Fruit fly (Drosophila melanogaster): ENCODE data around the gene Asciz.

Gene Asciz

DNA sequence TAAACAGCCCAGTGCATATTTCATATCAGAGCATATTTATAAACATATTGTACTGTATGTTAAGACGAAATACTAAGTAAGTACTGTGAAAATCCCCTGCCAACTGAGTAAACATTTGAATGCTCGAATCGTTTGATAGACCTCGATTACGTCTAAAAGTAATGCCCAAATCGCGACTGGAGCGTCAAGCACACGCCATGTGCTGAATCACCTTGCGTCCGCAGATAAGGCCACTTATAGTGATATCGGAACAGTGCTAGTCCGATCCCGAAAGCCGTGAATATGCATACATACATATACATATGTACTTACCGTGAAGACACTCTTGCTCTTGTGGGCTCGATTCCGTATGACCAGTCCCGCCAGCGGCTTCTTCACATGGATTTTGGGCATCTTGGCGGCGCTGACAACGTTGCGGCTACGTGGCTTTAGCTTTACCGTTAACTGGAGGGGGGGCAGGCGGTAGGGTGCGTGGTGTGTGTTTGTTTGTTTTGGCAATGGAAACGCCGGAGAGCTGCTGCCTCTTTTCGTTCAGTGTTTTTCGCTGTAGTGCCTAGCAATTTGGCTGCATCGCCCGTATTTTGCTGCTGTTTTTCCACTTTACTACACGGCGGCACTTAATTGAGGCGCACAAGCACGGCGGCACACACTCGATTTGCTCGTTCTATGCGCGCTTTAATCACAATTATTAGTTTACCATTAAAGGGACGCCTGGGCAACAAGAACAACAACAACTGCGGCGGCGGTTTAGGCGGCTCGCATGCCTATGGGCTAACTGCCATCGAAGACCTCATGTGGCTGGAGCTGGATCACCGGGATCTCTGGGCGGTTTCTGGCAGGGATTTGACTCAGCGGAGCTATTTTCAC is 23.3 kb downstream of the Asciz start (continued):
- TF ChIP-seq Dll (GFP tag; IDR thresholded peaks at IDR 0.05; ENCODE audit: partially characterized antibody) = no peak
- TF ChIP-seq CG4360 (GFP tag; IDR thresholded peaks at IDR 0.05) = peak; percentile 72
- no peak for TF ChIP-seq CG2129 (GFP tag; IDR thresholded peaks at IDR 0.05; ENCODE audit: partially characterized antibody)
- 0 out of 2 replicates have a peak, but pooled peaks have one; percentile 12 for TF ChIP-seq CG14441 (GFP tag; IDR thresholded peaks at IDR 0.05)
- no peak for TF ChIP-seq bbx (GFP tag; IDR thresholded peaks at IDR 0.05; ENCODE audit: partially characterized antibody)
- no peak for TF ChIP-seq CG11696 (GFP tag; IDR thresholded peaks at IDR 0.05)
- no peak for TF ChIP-seq fd96Cb (tag; optimal IDR thresholded peaks at IDR 0.05)

DNA sequence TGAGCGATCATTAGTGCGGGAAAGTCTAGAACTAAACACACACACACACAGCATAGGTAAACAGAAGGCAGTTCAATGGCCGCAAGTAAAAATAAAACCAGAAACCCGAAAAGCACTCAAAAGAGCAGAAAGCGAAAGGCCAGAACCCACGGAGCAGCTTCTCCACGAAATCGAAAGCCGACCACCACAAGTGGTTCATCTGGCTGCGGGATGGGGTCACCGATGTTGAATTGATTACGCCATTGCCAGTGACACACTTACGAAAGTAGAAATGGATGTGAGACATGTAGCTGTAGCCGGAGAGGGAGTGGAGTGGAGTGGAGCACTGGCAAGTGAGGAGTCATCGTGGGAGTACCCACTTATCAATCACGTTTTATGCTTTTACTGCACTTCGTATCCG is 24.6 kb downstream of the Asciz start:
- TF ChIP-seq Max (GFP tag; optimal IDR thresholded peaks at IDR 0.05) = no peak
- TF ChIP-seq CG12236 (GFP tag; optimal IDR thresholded peaks at IDR 0.05) = no peak
- TF ChIP-seq CG33213 (GFP tag; optimal IDR thresholded peaks at IDR 0.05) = no peak
- TF ChIP-seq CG17186 (GFP tag; optimal IDR thresholded peaks at IDR 0.05) = no peak
- TF ChIP-seq zfh1 (GFP tag; IDR thresholded peaks at IDR 0.05) = peak; percentile 9; the same call in 1 of the 3 replicates
- no peak for TF ChIP-seq Ravus (GFP tag; IDR thresholded peaks at IDR 0.05)
- no peak for TF ChIP-seq Dek (tag; optimal IDR thresholded peaks at IDR 0.05)
- no peak for TF ChIP-seq CG4360 (GFP tag; IDR thresholded peaks at IDR 0.05)
- TF ChIP-seq sr (GFP tag; IDR thresholded peaks at IDR 0.05) = no peak
- TF ChIP-seq CG13424 (tag; optimal IDR thresholded peaks at IDR 0.05) = no peak
- TF ChIP-seq CG3847 (GFP tag; IDR thresholded peaks at IDR 0.05) = 0 out of 2 replicates have a peak, but pooled peaks have one; percentile 10
- peak; percentile 93 for TF ChIP-seq HLHmδ (GFP tag; optimal IDR thresholded peaks at IDR 0.05)
- TF ChIP-seq maf-S (GFP tag; optimal IDR thresholded peaks at IDR 0.05) = no peak
- no peak for TF ChIP-seq Ada2b (GFP tag; IDR thresholded peaks at IDR 0.05)
- no peak for TF ChIP-seq Hmr (GFP tag; optimal IDR thresholded peaks at IDR 0.05)
- TF ChIP-seq Dref (GFP tag; IDR thresholded peaks at IDR 0.05) = no peak
- no peak for TF ChIP-seq sens-2 (GFP tag; IDR thresholded peaks at IDR 0.05)
- no peak for TF ChIP-seq lbe (GFP tag; optimal IDR thresholded peaks at IDR 0.05)
- no peak for TF ChIP-seq corto (GFP tag; optimal IDR thresholded peaks at IDR 0.05)
- TF ChIP-seq HLH4C (GFP tag; IDR thresholded peaks at IDR 0.05; ENCODE audit: partially characterized antibody) = no peak
- no peak for TF ChIP-seq PHDP (tag; optimal IDR thresholded peaks at IDR 0.05)
- TF ChIP-seq CG2202 (tag; optimal IDR thresholded peaks at IDR 0.05) = peak; percentile 43
- no peak for TF ChIP-seq CG5953 (GFP tag; IDR thresholded peaks at IDR 0.05)
- no peak for TF ChIP-seq ttk (GFP tag; IDR thresholded peaks at IDR 0.05)
- no peak for TF ChIP-seq CG30020 (tag; optimal IDR thresholded peaks at IDR 0.05)
- TF ChIP-seq CG3163 (GFP tag; optimal IDR thresholded peaks at IDR 0.05) = no peak
- no peak for TF ChIP-seq repo (GFP tag; optimal IDR thresholded peaks at IDR 0.05)
- TF ChIP-seq scrt (GFP tag; optimal IDR thresholded peaks at IDR 0.05) = no peak
- TF ChIP-seq CG33557 (GFP tag; optimal IDR thresholded peaks at IDR 0.05) = peak; percentile 91
- TF ChIP-seq CG12391 (tag; optimal IDR thresholded peaks at IDR 0.05) = no peak
- TF ChIP-seq Dip2 (GFP tag; IDR thresholded peaks at IDR 0.05) = no peak
- TF ChIP-seq CG14860 (GFP tag; IDR thresholded peaks at IDR 0.05; ENCODE audit: partially characterized antibody) = no peak
- no peak for TF ChIP-seq emc (GFP tag; optimal IDR thresholded peaks at IDR 0.05)
- TF ChIP-seq Trl (optimal IDR thresholded peaks at IDR 0.05) = no peak
- TF ChIP-seq Trl (GFP tag; optimal IDR thresholded peaks at IDR 0.05) = no peak
- TF ChIP-seq grn (GFP tag; optimal IDR thresholded peaks at IDR 0.05) = no peak
- TF ChIP-seq Doc2 (GFP tag; IDR thresholded peaks at IDR 0.05) = no peak
- TF ChIP-seq CG17612 (GFP tag; IDR thresholded peaks at IDR 0.05) = no peak
- TF ChIP-seq ftz-f1 (GFP tag; optimal IDR thresholded peaks at IDR 0.05) = no peak
- TF ChIP-seq Abd-B (GFP tag; optimal IDR thresholded peaks at IDR 0.05) = no peak
- no peak for TF ChIP-seq YL-1 (GFP tag; optimal IDR thresholded peaks at IDR 0.05)
- TF ChIP-seq CG7556 (GFP tag; optimal IDR thresholded peaks at IDR 0.05) = no peak
- TF ChIP-seq sima (GFP tag; optimal IDR thresholded peaks at IDR 0.05) = no peak
